Worm (Caenorhabditis elegans): Measurements from ENCODE around the gene msp-64.

DNA sequence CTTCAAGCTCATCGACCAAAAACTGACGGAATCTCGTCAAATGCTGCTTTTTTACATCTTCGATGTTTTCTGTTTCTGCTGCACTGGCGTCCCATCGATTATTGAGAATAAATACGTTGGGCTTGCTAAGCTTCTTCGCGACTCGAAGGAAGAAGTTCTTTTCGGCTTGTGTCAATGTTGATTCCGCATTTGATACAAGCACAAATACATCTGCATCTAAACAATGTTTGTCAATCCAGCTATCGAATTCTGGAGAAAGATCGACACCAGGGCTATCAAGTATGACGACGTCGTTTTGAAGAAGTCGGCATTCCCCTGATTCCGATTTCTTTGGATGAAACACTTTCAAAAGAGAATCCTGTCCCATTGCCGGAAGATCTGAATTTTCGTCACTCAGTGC, 25.0 kb upstream of the msp-64 start:
- no peak for TF ChIP-seq him-1 (tag; optimal IDR thresholded peaks at IDR 0.05)
- no peak for TF ChIP-seq dao-5 (tag; optimal IDR thresholded peaks at IDR 0.05)
- TF ChIP-seq W03F9.2 (tag; optimal IDR thresholded peaks at IDR 0.05): no peak

Data from whole organism, L4/young adult.